Fruit fly (Drosophila melanogaster): ENCODE results near the gene eIF5B.
A peak's percentile ranks its signal among the peaks of the same experiment; 100 is the strongest.

Gene eIF5B

dm6 chr3L:3434882-3435281 is 25.9 kb downstream of the eIF5B start (continued):
- TF ChIP-seq Dfd (GFP tag; optimal IDR thresholded peaks at IDR 0.05) (no peak), ems (GFP tag; optimal IDR thresholded peaks at IDR 0.05) (no peak), PHDP (tag; optimal IDR thresholded peaks at IDR 0.05) (peak; percentile 49), CG9817 (tag; optimal IDR thresholded peaks at IDR 0.05) (no peak), CG31441 (GFP tag; IDR thresholded peaks at IDR 0.05) (peak; percentile 61), zfh1 (GFP tag; IDR thresholded peaks at IDR 0.05) (peak; percentile 53; the same call in 1 of the 3 replicates), sisA (GFP tag; IDR thresholded peaks at IDR 0.05) (peak; percentile 29; the same call in 1 of the 2 replicates), CG8359 (GFP tag; optimal IDR thresholded peaks at IDR 0.05; ENCODE audit: borderline replicate concordance) (no peak), corto (GFP tag; optimal IDR thresholded peaks at IDR 0.05) (no peak), CG15601 (tag; optimal IDR thresholded peaks at IDR 0.05) (peak; percentile 63), gcm (GFP tag; optimal IDR thresholded peaks at IDR 0.05) (peak; percentile 23), CG18619 (GFP tag; optimal IDR thresholded peaks at IDR 0.05) (peak; percentile 27), nerfin-2 (GFP tag; IDR thresholded peaks at IDR 0.05; ENCODE audit: partially characterized antibody) (no peak), nerfin-1 (tag; optimal IDR thresholded peaks at IDR 0.05) (no peak), CG14441 (GFP tag; IDR thresholded peaks at IDR 0.05) (no peak; the same call in 1 of the 2 replicates), Abd-B (GFP tag; optimal IDR thresholded peaks at IDR 0.05) (no peak), Med (GFP tag) (peak; percentile 76), CG1529 (GFP tag; optimal IDR thresholded peaks at IDR 0.05) (peak; percentile 22), CG3726 (GFP tag; IDR thresholded peaks at IDR 0.05) (0 out of 3 replicates have a peak, but pooled peaks have one; percentile 8), Bdp1 (GFP tag; optimal IDR thresholded peaks at IDR 0.05) (no peak), Scr (GFP tag; IDR thresholded peaks at IDR 0.05; ENCODE audit: partially characterized antibody) (no peak), CG7372 (GFP tag; IDR thresholded peaks at IDR 0.05) (no peak), CG4328 (GFP tag; optimal IDR thresholded peaks at IDR 0.05) (no peak), Usf (GFP tag; optimal IDR thresholded peaks at IDR 0.05) (no peak), ranshi (GFP tag; IDR thresholded peaks at IDR 0.05) (peak; percentile 25; the same call in 1 of the 2 replicates), CG2129 (GFP tag; IDR thresholded peaks at IDR 0.05; ENCODE audit: partially characterized antibody) (no peak), fu2 (GFP tag; optimal IDR thresholded peaks at IDR 0.05) (no peak), CG7839 (tag; optimal IDR thresholded peaks at IDR 0.05) (peak; percentile 34), Mad (GFP tag; optimal IDR thresholded peaks at IDR 0.05) (no peak), sr (GFP tag; IDR thresholded peaks at IDR 0.05) (peak; percentile 82), lab (GFP tag; optimal IDR thresholded peaks at IDR 0.05) (peak; percentile 32), cato (GFP tag; optimal IDR thresholded peaks at IDR 0.05; ENCODE audit: borderline replicate concordance) (no peak), trem (tag; optimal IDR thresholded peaks at IDR 0.05) (peak; percentile 7), CG12071 (GFP tag; optimal IDR thresholded peaks at IDR 0.05) (no peak), CG13775 (GFP tag; optimal IDR thresholded peaks at IDR 0.05) (no peak), ftz-f1 (GFP tag; optimal IDR thresholded peaks at IDR 0.05) (no peak), eve (GFP tag; optimal IDR thresholded peaks at IDR 0.05) (peak in 1 of 2 experiments; percentile 44), sens-2 (GFP tag; IDR thresholded peaks at IDR 0.05) (0 out of 2 replicates have a peak, but pooled peaks have one; percentile 50), CG18599 (GFP tag; optimal IDR thresholded peaks at IDR 0.05) (peak; percentile 12), tio (GFP tag; optimal IDR thresholded peaks at IDR 0.05) (no peak), CG8281 (tag; optimal IDR thresholded peaks at IDR 0.05) (no peak), CG32532 (GFP tag; IDR thresholded peaks at IDR 0.05) (peak; percentile 30; the same call in 1 of the 2 replicates), CG4424 (GFP tag; optimal IDR thresholded peaks at IDR 0.05) (peak; percentile 29), CG11504 (tag; optimal IDR thresholded peaks at IDR 0.05) (peak; percentile 64), slp2 (GFP tag; optimal IDR thresholded peaks at IDR 0.05) (no peak), klu (GFP tag; IDR thresholded peaks at IDR 0.05) (no peak), CG15011 (GFP tag; optimal IDR thresholded peaks at IDR 0.05) (peak; percentile 2), esg (GFP tag; conservative IDR thresholded peaks at IDR 0.05) (0 out of 2 replicates have a peak, but pooled peaks have one; percentile 15), prd (optimal IDR thresholded peaks at IDR 0.05) (no peak), prd (GFP tag; IDR thresholded peaks at IDR 0.05) (peak; percentile 59), CG10959 (GFP tag; IDR thresholded peaks at IDR 0.05) (no peak)
